Worm (Caenorhabditis elegans): Measurements from ENCODE around the gene C05D12.5.

DNA sequence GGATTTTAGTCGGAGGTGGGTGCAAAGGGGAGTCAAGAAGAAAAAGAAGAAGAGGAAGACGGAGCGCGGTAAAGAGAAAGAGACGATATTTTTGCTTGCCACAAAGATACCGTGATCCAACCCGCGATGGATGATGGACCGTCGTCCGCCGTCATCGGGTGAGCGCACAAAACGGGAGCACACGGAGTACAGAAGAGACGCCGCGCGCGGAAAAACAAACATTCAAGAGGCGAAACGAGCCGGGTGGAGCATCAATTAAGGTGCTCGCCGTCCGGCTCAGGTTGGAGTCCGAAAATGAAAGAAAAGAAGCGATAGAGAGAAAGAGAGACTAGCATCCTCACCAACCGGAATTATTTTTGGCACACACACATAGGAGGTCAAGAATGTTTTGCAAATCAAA lies 40.3 kb upstream of the C05D12.5 start:
- TF ChIP-seq daf-16 (GFP tag; optimal IDR thresholded peaks at IDR 0.05) (no peak), daf-16 (tag; optimal IDR thresholded peaks at IDR 0.05) (no peak), pqm-1 (tag; optimal IDR thresholded peaks at IDR 0.05) (no peak), dpl-1 (GFP tag; optimal IDR thresholded peaks at IDR 0.05) (no peak)
